Worm (Caenorhabditis elegans): ENCODE data around the gene Y69H2.9.
"Not testable (repeated sequence)": the region's sequence is repeated elsewhere in the genome, so short reads cannot be mapped to it uniquely, and the experiment has no call there.

The Y69H2.9 gene

ce11 chrV:18725858-18726257 lies 24.5 kb downstream of the Y69H2.9 start:
- TF ChIP-seq dao-5 (tag; optimal IDR thresholded peaks at IDR 0.05) (no peak), W03F9.2 (tag; optimal IDR thresholded peaks at IDR 0.05) (no peak), him-1 (tag; optimal IDR thresholded peaks at IDR 0.05) (no peak)

- TF ChIP-seq him-1 (tag; optimal IDR thresholded peaks at IDR 0.05): no peak
- TF ChIP-seq dao-5 (tag; optimal IDR thresholded peaks at IDR 0.05): no peak
- TF ChIP-seq W03F9.2 (tag; optimal IDR thresholded peaks at IDR 0.05): no peak
Observed at ce11 chrV:18729324-18729924, 28.1 kb downstream of the Y69H2.9 start, which contains the start of gene asp-19. asp-19 (minus strand) TSS chrV:18729374.

- TF ChIP-seq dao-5 (tag; optimal IDR thresholded peaks at IDR 0.05) (no peak), him-1 (tag; optimal IDR thresholded peaks at IDR 0.05) (no peak), W03F9.2 (tag; optimal IDR thresholded peaks at IDR 0.05) (no peak)
Observed at ce11 chrV:18731579-18732041, 30.3 kb downstream of the Y69H2.9 start, which contains the start of the genes asp-18 and scl-19. asp-18 (minus strand) TSS chrV:18731679. scl-19 (plus strand) TSS chrV:18731991.

- TF ChIP-seq him-1 (tag; optimal IDR thresholded peaks at IDR 0.05) (no peak), dao-5 (tag; optimal IDR thresholded peaks at IDR 0.05) (no peak), W03F9.2 (tag; optimal IDR thresholded peaks at IDR 0.05) (no peak)
Observed at ce11 chrV:18733942-18734341, 32.6 kb downstream of the Y69H2.9 start.

ce11 chrV:18734381-18734780 lies 33.0 kb downstream of the Y69H2.9 start, which contains the start of gene scl-20:
scl-20 (minus strand) TSS chrV:18734481.
- TF ChIP-seq him-1 (tag; optimal IDR thresholded peaks at IDR 0.05) (no peak), dao-5 (tag; optimal IDR thresholded peaks at IDR 0.05) (no peak), W03F9.2 (tag; optimal IDR thresholded peaks at IDR 0.05) (no peak)

- TF ChIP-seq him-1 (tag; optimal IDR thresholded peaks at IDR 0.05): no peak
- TF ChIP-seq dao-5 (tag; optimal IDR thresholded peaks at IDR 0.05): no peak
- no peak for TF ChIP-seq W03F9.2 (tag; optimal IDR thresholded peaks at IDR 0.05)
Observed at ce11 chrV:18737646-18738045, 36.3 kb downstream of the Y69H2.9 start.

- no peak for TF ChIP-seq W03F9.2 (tag; optimal IDR thresholded peaks at IDR 0.05)
- no peak for TF ChIP-seq dao-5 (tag; optimal IDR thresholded peaks at IDR 0.05)
- TF ChIP-seq him-1 (tag; optimal IDR thresholded peaks at IDR 0.05): no peak
Observed at ce11 chrV:18742108-18742507, 40.8 kb downstream of the Y69H2.9 start, which contains the start of gene clec-250. clec-250 (minus strand) TSS chrV:18742208.

- no peak for TF ChIP-seq him-1 (tag; optimal IDR thresholded peaks at IDR 0.05)
- TF ChIP-seq W03F9.2 (tag; optimal IDR thresholded peaks at IDR 0.05): no peak
- no peak for TF ChIP-seq dao-5 (tag; optimal IDR thresholded peaks at IDR 0.05)
Observed at ce11 chrV:18746937-18747660, 45.8 kb downstream of the Y69H2.9 start, which contains the start of gene clec-251. clec-251 (minus strand) TSS chrV:18746987.

- TF ChIP-seq W03F9.2 (tag; optimal IDR thresholded peaks at IDR 0.05): no peak
- no peak for TF ChIP-seq dao-5 (tag; optimal IDR thresholded peaks at IDR 0.05)
- no peak for TF ChIP-seq him-1 (tag; optimal IDR thresholded peaks at IDR 0.05)
Observed at ce11 chrV:18748726-18749125, 47.4 kb downstream of the Y69H2.9 start, which contains the start of gene clec-252. clec-252 (minus strand) TSS chrV:18748826.

- TF ChIP-seq dao-5 (tag; optimal IDR thresholded peaks at IDR 0.05) (no peak), him-1 (tag; optimal IDR thresholded peaks at IDR 0.05) (no peak), W03F9.2 (tag; optimal IDR thresholded peaks at IDR 0.05) (no peak)
Observed at ce11 chrV:18750445-18750844, 49.1 kb downstream of the Y69H2.9 start, which contains the start of the genes F11D11.21 and F11D11.12. F11D11.21 (minus strand) TSS chrV:18750545. F11D11.12 (minus strand) TSS chrV:18750682.

- no peak for TF ChIP-seq W03F9.2 (tag; optimal IDR thresholded peaks at IDR 0.05)
- TF ChIP-seq dao-5 (tag; optimal IDR thresholded peaks at IDR 0.05): no peak
- TF ChIP-seq him-1 (tag; optimal IDR thresholded peaks at IDR 0.05): no peak
Observed at ce11 chrV:18753036-18753435, 51.7 kb downstream of the Y69H2.9 start, which contains the start of gene F11D11.6. F11D11.6 (minus strand) TSS chrV:18753136.

ce11 chrV:18754328-18754727 lies 53.0 kb downstream of the Y69H2.9 start, which contains the start of gene clec-254:
clec-254 (minus strand) TSS chrV:18754428.
- not testable (repeated sequence) for TF ChIP-seq him-1, dao-5, W03F9.2 (tag; optimal IDR thresholded peaks at IDR 0.05)
